Worm (Caenorhabditis elegans) whole organism, L4 larva: ENCODE data around the gene T24E12.3.

Experiments used
- nhr-11 ChIP-seq: fragments of 150-350 bp; optimal IDR thresholded peaks from 2 replicates; lab custom pipeline; 2014; ENCODE audit warnings: missing biosample characterization, missing genetic modification characterization
- unc-39 ChIP-seq: sonication (generic microtip); optimal IDR thresholded peaks from 2 replicates; lab custom pipeline; 2017; ENCODE audit warnings: missing biosample characterization, missing genetic modification characterization

DNA sequence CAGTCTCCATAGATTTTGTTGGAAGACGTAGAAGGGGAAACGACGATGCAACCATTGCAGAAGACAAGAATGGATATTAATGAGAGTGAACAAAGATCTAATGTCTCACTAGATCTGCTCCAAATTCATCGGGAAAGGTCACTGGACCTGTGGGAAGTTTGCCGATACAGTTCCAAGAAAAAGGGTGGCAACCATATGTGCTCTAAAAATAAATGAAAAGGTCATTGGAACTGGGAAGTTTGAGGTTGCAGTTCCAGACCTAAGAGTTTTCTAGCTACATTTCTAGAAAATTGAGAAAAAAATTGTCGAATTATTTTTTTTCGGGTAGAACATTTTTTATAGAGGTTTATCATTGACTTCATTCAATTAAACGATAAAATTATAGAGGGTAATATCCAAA lies 28.4 kb upstream of the T24E12.3 start, which contains the start of gene fbxb-92:
- TF ChIP-seq unc-39 (no peak), nhr-11 (tag; lab: Kevin White, UChicago) (no peak)
